Worm (Caenorhabditis elegans): Measurements from ENCODE around the gene npax-3.

DNA sequence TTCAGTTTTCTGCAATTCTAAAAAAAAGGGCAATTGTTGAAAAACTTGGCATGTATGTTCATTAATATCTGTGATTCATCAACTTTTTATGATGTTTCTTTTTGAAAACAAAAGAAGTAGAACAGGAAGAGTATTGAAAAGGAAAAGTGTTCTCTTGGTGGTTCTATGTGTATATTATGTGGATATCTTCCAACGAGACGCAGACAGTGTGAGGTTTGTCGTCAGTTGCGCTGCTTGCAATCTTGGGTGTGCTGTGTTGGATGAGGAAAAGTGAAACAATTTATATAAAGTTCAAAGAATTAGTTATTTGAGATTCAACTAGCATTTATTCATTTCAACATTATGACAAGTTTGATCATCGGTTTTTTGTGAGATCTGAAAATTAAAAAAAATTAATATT is 24.5 kb upstream of the npax-3 start:
- TF ChIP-seq ztf-22 (GFP tag; optimal IDR thresholded peaks at IDR 0.05) (no peak), mxl-1 (tag; optimal IDR thresholded peaks at IDR 0.05) (no peak)

Data from whole organism, young adult.